Fruit fly (Drosophila melanogaster) whole organism, prepupa: ENCODE results near the gene Sfp77F.

Experiments used
- Blimp-1 ChIP-seq: fragments of 200-800 bp; sonication (Bioruptor generic); optimal IDR thresholded peaks from 3 replicates; lab custom pipeline; 2017; ENCODE audit warnings: missing biosample characterization, missing genetic modification characterization, mild to moderate bottlenecking, moderate library complexity, missing genetic modification reagents
- CG10631 ChIP-seq: fragments of 200-800 bp; sonication (Bioruptor generic); optimal IDR thresholded peaks from 2 replicates; lab custom pipeline; 2016; ENCODE audit warnings: missing biosample characterization, missing genetic modification characterization
- CG10669 ChIP-seq: fragments of 200-800 bp; sonication (Bioruptor generic); optimal IDR thresholded peaks from 3 replicates; lab custom pipeline; 2018; ENCODE audit warnings: missing biosample characterization, mild to moderate bottlenecking, missing genetic modification characterization, moderate library complexity
- CG11762 ChIP-seq: fragments of 200-800 bp; sonication (Bioruptor generic); optimal IDR thresholded peaks from 3 replicates; lab custom pipeline; 2016; ENCODE audit warnings: missing biosample characterization, missing genetic modification characterization; ENCODE audit not compliant: insufficient read depth
- CG11902 ChIP-seq: fragments of 200-800 bp; sonication (Bioruptor generic); optimal IDR thresholded peaks from 3 replicates; lab custom pipeline; 2016; ENCODE audit warnings: missing biosample characterization, missing genetic modification characterization
- CG15336 ChIP-seq: fragments of 200-800 bp; sonication (Bioruptor generic); IDR thresholded peaks from 2 replicates; pipeline ENCODE4 v1.3.6; 2022; ENCODE audit warnings: missing biosample characterization, missing genetic modification characterization
- CG16779 ChIP-seq: fragments of 200-800 bp; sonication (Bioruptor generic); optimal IDR thresholded peaks from 3 replicates; lab custom pipeline; 2017; ENCODE audit warnings: missing biosample characterization, mild to moderate bottlenecking, missing genetic modification characterization
- CG31627 ChIP-seq: fragments of 200-800 bp; sonication (Bioruptor generic); optimal IDR thresholded peaks from 3 replicates; lab custom pipeline; 2016; ENCODE audit warnings: missing biosample characterization, missing genetic modification characterization
- CG32006 ChIP-seq: fragments of 200-800 bp; sonication (Bioruptor generic); optimal IDR thresholded peaks from 3 replicates; lab custom pipeline; 2017; ENCODE audit warnings: missing biosample characterization, mild to moderate bottlenecking, missing genetic modification characterization
- CG34406 ChIP-seq: fragments of 200-800 bp; sonication (Bioruptor generic); optimal IDR thresholded peaks from 3 replicates; lab custom pipeline; 2016; ENCODE audit warnings: missing biosample characterization, missing genetic modification characterization
- CG3919 ChIP-seq: fragments of 200-800 bp; sonication (Bioruptor generic); optimal IDR thresholded peaks from 3 replicates; lab custom pipeline; 2016; ENCODE audit warnings: missing biosample characterization, missing genetic modification characterization
- CG4318 ChIP-seq: fragments of 200-800 bp; sonication (Bioruptor generic); optimal IDR thresholded peaks from 3 replicates; lab custom pipeline; 2017; ENCODE audit warnings: missing biosample characterization, mild to moderate bottlenecking, missing genetic modification characterization
- CG6163 ChIP-seq: fragments of 200-800 bp; sonication (Bioruptor generic); IDR thresholded peaks from 3 replicates; pipeline ENCODE4 v1.3.6; 2022; ENCODE audit warnings: missing biosample characterization, missing genetic modification characterization
- CG6792 ChIP-seq: fragments of 200-800 bp; sonication (Bioruptor generic); optimal IDR thresholded peaks from 3 replicates; lab custom pipeline; 2016; ENCODE audit warnings: missing biosample characterization, missing genetic modification characterization
- CG6854 ChIP-seq: fragments of 200-800 bp; sonication (Bioruptor generic); optimal IDR thresholded peaks from 2 replicates; lab custom pipeline; 2017; ENCODE audit warnings: missing biosample characterization, mild to moderate bottlenecking, missing genetic modification characterization
- CG8319 ChIP-seq: fragments of 200-800 bp; sonication (Bioruptor generic); optimal IDR thresholded peaks from 3 replicates; lab custom pipeline; 2016; ENCODE audit warnings: missing biosample characterization, missing genetic modification characterization
- CG8632 ChIP-seq: fragments of 200-800 bp; sonication (Bioruptor generic); optimal IDR thresholded peaks from 3 replicates; lab custom pipeline; 2016; ENCODE audit warnings: missing biosample characterization, missing genetic modification characterization
- CG9139 ChIP-seq: fragments of 200-800 bp; sonication (Bioruptor generic); optimal IDR thresholded peaks from 3 replicates; lab custom pipeline; 2017; ENCODE audit warnings: missing biosample characterization, mild to moderate bottlenecking, missing genetic modification characterization
- Eip75B ChIP-seq: fragments of 200-800 bp; sonication (Bioruptor generic); optimal IDR thresholded peaks from 3 replicates; lab custom pipeline; 2016; ENCODE audit warnings: missing biosample characterization, missing genetic modification characterization
- Eip78C ChIP-seq: fragments of 200-800 bp; sonication (Bioruptor generic); peaks from one replicate; lab custom pipeline; 2016; ENCODE audit warnings: missing biosample characterization, missing genetic modification characterization
- Eip93F ChIP-seq: fragments of 200-800 bp; sonication (Bioruptor generic); optimal IDR thresholded peaks from 2 replicates; lab custom pipeline; 2016; ENCODE audit warnings: missing biosample characterization, mild to moderate bottlenecking, missing genetic modification characterization
- Ets21C ChIP-seq: fragments of 200-800 bp; sonication (Bioruptor generic); optimal IDR thresholded peaks from 3 replicates; lab custom pipeline; 2016; ENCODE audit warnings: missing biosample characterization, missing genetic modification characterization
- Ets96B ChIP-seq: fragments of 200-800 bp; optimal IDR thresholded peaks from 2 replicates; lab custom pipeline; 2019; ENCODE audit warnings: missing biosample characterization, mild to moderate bottlenecking, missing genetic modification characterization, moderate library complexity
- Hr38 ChIP-seq: sonication (Bioruptor generic); optimal IDR thresholded peaks from 2 replicates; lab custom pipeline; 2016; ENCODE audit warnings: missing biosample characterization, missing genetic modification characterization
- Hr39 ChIP-seq: fragments of 200-800 bp; sonication (Bioruptor generic); optimal IDR thresholded peaks from 2 replicates; lab custom pipeline; 2016; ENCODE audit warnings: missing biosample characterization, missing genetic modification characterization
- Hr4 ChIP-seq: fragments of 200-800 bp; sonication (Bioruptor generic); optimal IDR thresholded peaks from 3 replicates; lab custom pipeline; 2016; ENCODE audit warnings: missing biosample characterization, missing genetic modification characterization
- Lpt ChIP-seq: fragments of 200-800 bp; sonication (Bioruptor generic); optimal IDR thresholded peaks from 3 replicates; lab custom pipeline; 2016; ENCODE audit warnings: missing biosample characterization, missing genetic modification characterization
- OdsH ChIP-seq: fragments of 200-800 bp; sonication (Bioruptor generic); optimal IDR thresholded peaks from 3 replicates; lab custom pipeline; 2016; ENCODE audit warnings: missing biosample characterization, missing genetic modification characterization
- Sox102F ChIP-seq: fragments of 200-800 bp; sonication (Bioruptor generic); optimal IDR thresholded peaks from 2 replicates; lab custom pipeline; 2016; ENCODE audit warnings: missing biosample characterization, mild to moderate bottlenecking, missing genetic modification characterization
- Sox14 ChIP-seq: fragments of 200-800 bp; sonication (Bioruptor generic); optimal IDR thresholded peaks from 3 replicates; lab custom pipeline; 2016; ENCODE audit warnings: missing biosample characterization, missing genetic modification characterization
- Sox15 ChIP-seq: fragments of 200-800 bp; sonication (Bioruptor generic); optimal IDR thresholded peaks from 3 replicates; lab custom pipeline; 2016; ENCODE audit warnings: missing biosample characterization, missing genetic modification characterization
- achi ChIP-seq: fragments of 200-800 bp; sonication (Bioruptor generic); optimal IDR thresholded peaks from 3 replicates; lab custom pipeline; 2016; ENCODE audit warnings: missing biosample characterization, missing genetic modification characterization
- acj6 ChIP-seq: fragments of 200-800 bp; sonication (Bioruptor generic); optimal IDR thresholded peaks from 3 replicates; lab custom pipeline; 2016; ENCODE audit warnings: missing biosample characterization, missing genetic modification characterization
- cyc ChIP-seq: fragments of 200-800 bp; sonication (Bioruptor generic); optimal IDR thresholded peaks from 3 replicates; lab custom pipeline; 2016; ENCODE audit warnings: missing biosample characterization, missing genetic modification characterization
- dac ChIP-seq: fragments of 200-800 bp; sonication (Bioruptor generic); optimal IDR thresholded peaks from 2 replicates; lab custom pipeline; 2017; ENCODE audit warnings: missing biosample characterization, mild to moderate bottlenecking, missing genetic modification characterization
- dsx ChIP-seq: fragments of 200-800 bp; optimal IDR thresholded peaks from 3 replicates; lab custom pipeline; 2019; ENCODE audit warnings: missing biosample characterization, mild to moderate bottlenecking, missing genetic modification characterization, moderate library complexity; ENCODE audit not compliant: poor library complexity, severe bottlenecking
- eg ChIP-seq: fragments of 200-800 bp; sonication (Bioruptor generic); IDR thresholded peaks from 3 replicates; pipeline ENCODE4 v1.3.6; 2022; ENCODE audit warnings: missing biosample characterization, missing genetic modification characterization
- fd59A ChIP-seq: fragments of 200-800 bp; sonication (Bioruptor generic); optimal IDR thresholded peaks from 2 replicates; lab custom pipeline; 2017; ENCODE audit warnings: missing biosample characterization, mild to moderate bottlenecking, missing genetic modification characterization, missing genetic modification reagents
- lz ChIP-seq: fragments of 200-800 bp; sonication (Bioruptor generic); optimal IDR thresholded peaks from 3 replicates; lab custom pipeline; 2016; ENCODE audit warnings: missing biosample characterization, missing genetic modification characterization
- net ChIP-seq: fragments of 200-800 bp; sonication (Bioruptor generic); optimal IDR thresholded peaks from 3 replicates; lab custom pipeline; 2016; ENCODE audit warnings: missing biosample characterization, missing genetic modification characterization
- pdm3 ChIP-seq: fragments of 200-800 bp; sonication (Bioruptor generic); optimal IDR thresholded peaks from 3 replicates; lab custom pipeline; 2016; ENCODE audit warnings: missing biosample characterization, missing genetic modification characterization
- salr ChIP-seq, 2 experiments: fragments of 200-800 bp; sonication (Bioruptor generic); optimal IDR thresholded peaks; 3 replicates each; lab custom pipeline; 2016 to 2018; ENCODE audit warnings: missing biosample characterization in 2 of 2, missing genetic modification characterization in 2 of 2, mild to moderate bottlenecking in 1 of 2
- ss ChIP-seq, 2 experiments: fragments of 200-800 bp; sonication (Bioruptor generic); optimal IDR thresholded peaks; 2 replicates in 1 of 2; 3 replicates in 1 of 2; lab custom pipeline; 2017 to 2018; ENCODE audit warnings: mild to moderate bottlenecking in 2 of 2, missing biosample characterization in 2 of 2, missing genetic modification characterization in 2 of 2, moderate library complexity in 1 of 2
- svp ChIP-seq: fragments of 200-800 bp; sonication (Bioruptor generic); peaks from one replicate; lab custom pipeline; 2016; ENCODE audit warnings: missing biosample characterization, missing genetic modification characterization
- vri ChIP-seq: fragments of 200-800 bp; sonication (Bioruptor generic); optimal IDR thresholded peaks from 3 replicates; lab custom pipeline; 2016; ENCODE audit warnings: missing biosample characterization, mild to moderate bottlenecking, missing genetic modification characterization

Gene Sfp77F

dm6 chr3L:20930059-20930785, 33.0 kb upstream of the Sfp77F start (continued):
- TF ChIP-seq Eip93F (no peak), CG6854 (GFP tag; lab: Kevin White, UChicago) (no peak), CG3919 (GFP tag; lab: Kevin White, UChicago) (peak; percentile 59), CG6163 (GFP tag; lab: Robert Waterston, UW) (no peak; the same call in 2 of the 3 replicates), fd59A (GFP tag; lab: Kevin White, UChicago) (peak; percentile 26), CG8632 (GFP tag; lab: Kevin White, UChicago) (peak; percentile 80), achi (GFP tag; lab: Kevin White, UChicago) (peak; percentile 78), eg (GFP tag; lab: Robert Waterston, UW) (peak; percentile 63; the same call in 2 of the 3 replicates), CG34406 (GFP tag; lab: Kevin White, UChicago) (peak; percentile 75), Sox102F (GFP tag; lab: Kevin White, UChicago) (peak; percentile 36), Hr38 (GFP tag; lab: Kevin White, UChicago) (no peak), Hr4 (GFP tag; lab: Kevin White, UChicago) (peak; percentile 56), Ets21C (GFP tag; lab: Kevin White, UChicago) (no peak), CG11902 (GFP tag; lab: Kevin White, UChicago) (peak; percentile 33), svp (GFP tag; lab: Kevin White, UChicago) (peak; percentile 56), vri (no peak), dac (GFP tag; lab: Kevin White, UChicago) (peak; percentile 44), CG31627 (GFP tag; lab: Kevin White, UChicago) (no peak), cyc (GFP tag; lab: Kevin White, UChicago) (no peak), Hr39 (peak; percentile 11), CG8319 (peak; percentile 27), CG32006 (GFP tag; lab: Kevin White, UChicago) (peak; percentile 83), CG9139 (GFP tag; lab: Kevin White, UChicago) (peak; percentile 61), CG16779 (tag; lab: Kevin White, UChicago) (peak; percentile 57), CG4318 (GFP tag; lab: Kevin White, UChicago) (peak; percentile 70), OdsH (GFP tag; lab: Kevin White, UChicago) (peak; percentile 70), Eip78C (GFP tag; lab: Kevin White, UChicago) (peak; percentile 90), lz (peak; percentile 24), acj6 (GFP tag; lab: Kevin White, UChicago) (peak; percentile 67), Sox14 (GFP tag; lab: Kevin White, UChicago) (peak; percentile 30), net (GFP tag; lab: Kevin White, UChicago) (peak; percentile 53), ss (GFP tag; optimal IDR thresholded peaks at IDR 0.05; lab: Kevin White, UChicago) (peak; percentile 39 to 49), Lpt (peak; percentile 62), Blimp-1 (GFP tag; lab: Kevin White, UChicago) (no peak), Eip75B (peak; percentile 62), dsx (peak; percentile 82), CG11762 (peak; percentile 61), pdm3 (GFP tag; lab: Kevin White, UChicago) (peak; percentile 1)

DNA sequence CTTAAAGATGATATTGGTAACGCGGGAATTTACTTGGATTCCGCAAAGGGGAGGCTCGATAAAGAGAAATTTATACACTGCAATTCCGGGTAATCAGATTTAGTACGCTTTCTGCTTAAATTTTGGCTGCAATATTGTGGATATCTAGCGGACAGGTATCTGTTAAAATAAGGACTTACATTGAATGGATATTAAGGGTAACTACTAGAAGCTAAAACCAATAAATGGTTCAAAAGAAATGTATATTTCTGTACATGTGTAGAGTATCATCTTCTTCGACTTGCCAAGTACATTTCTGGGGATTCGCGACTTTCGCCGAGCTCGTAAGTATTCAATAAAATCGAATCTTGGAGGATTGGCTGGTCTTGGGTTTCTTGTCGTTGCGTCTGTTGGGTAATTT, 32.2 kb upstream of the Sfp77F start:
- no peak for TF ChIP-seq CG6854 (GFP tag; lab: Kevin White, UChicago)
- TF ChIP-seq acj6 (GFP tag; lab: Kevin White, UChicago) = peak; percentile 1
- TF ChIP-seq fd59A (GFP tag; lab: Kevin White, UChicago) = no peak
- TF ChIP-seq Eip78C (GFP tag; lab: Kevin White, UChicago) = peak; percentile 72
- TF ChIP-seq dsx = no peak
- TF ChIP-seq CG8319 = no peak
- TF ChIP-seq Blimp-1 (GFP tag; lab: Kevin White, UChicago) = no peak
- TF ChIP-seq Eip75B = peak; percentile 16
- TF ChIP-seq ss (GFP tag; optimal IDR thresholded peaks at IDR 0.05; lab: Kevin White, UChicago) = peak in 1 of 2 experiments; percentile 15
- TF ChIP-seq CG6792 = no peak
- TF ChIP-seq OdsH (GFP tag; lab: Kevin White, UChicago) = peak; percentile 15
- no peak for TF ChIP-seq eg (GFP tag; lab: Robert Waterston, UW)
- peak; percentile 32 for TF ChIP-seq CG32006 (GFP tag; lab: Kevin White, UChicago)
- no peak for TF ChIP-seq dac (GFP tag; lab: Kevin White, UChicago)
- peak; percentile 40 for TF ChIP-seq CG10669 (GFP tag; lab: Kevin White, UChicago)
- TF ChIP-seq salr (GFP tag; optimal IDR thresholded peaks at IDR 0.05; lab: Kevin White, UChicago) = no peak
- peak; percentile 9 for TF ChIP-seq CG10631 (GFP tag; lab: Kevin White, UChicago)
- no peak for TF ChIP-seq achi (GFP tag; lab: Kevin White, UChicago)
- peak; percentile 26 for TF ChIP-seq Ets96B
- no peak for TF ChIP-seq CG9139 (GFP tag; lab: Kevin White, UChicago)
- TF ChIP-seq CG15336 (GFP tag; lab: Robert Waterston, UW) = 0 out of 2 replicates have a peak, but pooled peaks have one; percentile 21
- TF ChIP-seq Sox15 = no peak
